Worm (Caenorhabditis elegans) whole organism, late embryonic: ENCODE measurements around the gene aqp-2.

Experiments used
- C38D4.7 ChIP-seq: fragments of 200-800 bp; sonication (Bioruptor generic); optimal IDR thresholded peaks from 2 replicates; lab custom pipeline; 2018; ENCODE audit warnings: mild to moderate bottlenecking, missing genetic modification characterization, moderate library complexity, missing compliant biosample characterization
- F13H6.1 ChIP-seq: sonication (generic microtip); optimal IDR thresholded peaks from 2 replicates; lab custom pipeline; 2016; ENCODE audit warnings: missing genetic modification characterization, missing compliant biosample characterization
- K02D7.2 ChIP-seq: sonication (generic microtip); optimal IDR thresholded peaks from 2 replicates; lab custom pipeline; 2017; ENCODE audit warnings: mild to moderate bottlenecking, missing genetic modification characterization, missing compliant biosample characterization
- T23F11.4 ChIP-seq: fragments of 200-800 bp; sonication (Bioruptor generic); optimal IDR thresholded peaks from 2 replicates; lab custom pipeline; 2018; ENCODE audit warnings: mild to moderate bottlenecking, missing genetic modification characterization, missing compliant biosample characterization
- Y22D7AL.16 ChIP-seq: sonication (generic microtip); optimal IDR thresholded peaks from 2 replicates; lab custom pipeline; 2016; ENCODE audit warnings: missing genetic modification characterization, missing compliant biosample characterization
- ceh-14 ChIP-seq: sonication (generic microtip); optimal IDR thresholded peaks from 2 replicates; lab custom pipeline; 2016; ENCODE audit warnings: missing genotype, missing genetic modification characterization, missing compliant biosample characterization
- ceh-22 ChIP-seq: sonication (generic microtip); optimal IDR thresholded peaks from 2 replicates; lab custom pipeline; 2017; ENCODE audit warnings: missing biosample characterization, missing genetic modification characterization
- ceh-31 ChIP-seq: sonication (generic microtip); optimal IDR thresholded peaks from 2 replicates; lab custom pipeline; 2016; ENCODE audit warnings: missing genetic modification characterization, missing compliant biosample characterization
- ceh-34 ChIP-seq: sonication (generic microtip); optimal IDR thresholded peaks from 2 replicates; lab custom pipeline; 2016; ENCODE audit warnings: mild to moderate bottlenecking, missing genetic modification characterization, missing compliant biosample characterization
- ceh-48 ChIP-seq: sonication (generic microtip); optimal IDR thresholded peaks from 2 replicates; lab custom pipeline; 2016; ENCODE audit warnings: missing genetic modification characterization, inconsistent platforms, missing compliant biosample characterization
- ceh-6 ChIP-seq: fragments of 200-800 bp; sonication (Bioruptor generic); optimal IDR thresholded peaks from 2 replicates; lab custom pipeline; 2018; ENCODE audit warnings: mild to moderate bottlenecking, missing genetic modification characterization, missing compliant biosample characterization
- ceh-9 ChIP-seq: sonication (generic microtip); optimal IDR thresholded peaks from 2 replicates; lab custom pipeline; 2016; ENCODE audit warnings: mild to moderate bottlenecking, missing genetic modification characterization, inconsistent platforms, missing compliant biosample characterization
- che-1 ChIP-seq: sonication (generic microtip); optimal IDR thresholded peaks from 2 replicates; lab custom pipeline; 2016; ENCODE audit warnings: mild to moderate bottlenecking, missing genetic modification characterization, missing compliant biosample characterization
- dmd-4 ChIP-seq: sonication (generic microtip); optimal IDR thresholded peaks from 2 replicates; lab custom pipeline; 2016; ENCODE audit warnings: borderline replicate concordance, missing genetic modification characterization, missing compliant biosample characterization
- dve-1 ChIP-seq: sonication (generic microtip); optimal IDR thresholded peaks from 2 replicates; lab custom pipeline; 2017; ENCODE audit warnings: antibody characterized with exemption, mild to moderate bottlenecking, missing genetic modification characterization, missing compliant biosample characterization
- elt-2 ChIP-seq: sonication (generic microtip); optimal IDR thresholded peaks from 2 replicates; lab custom pipeline; 2016; ENCODE audit warnings: missing genetic modification reagents, missing genetic modification characterization, missing compliant biosample characterization
- elt-4 ChIP-seq: sonication (generic microtip); optimal IDR thresholded peaks from 2 replicates; lab custom pipeline; 2016; ENCODE audit warnings: missing genetic modification characterization, missing compliant biosample characterization
- ets-4 ChIP-seq: sonication (generic microtip); optimal IDR thresholded peaks from 2 replicates; lab custom pipeline; 2016; ENCODE audit warnings: missing genetic modification characterization, missing compliant biosample characterization
- eyg-1 ChIP-seq: sonication (generic microtip); optimal IDR thresholded peaks from 2 replicates; lab custom pipeline; 2016; ENCODE audit warnings: missing genotype, missing genetic modification characterization, missing compliant biosample characterization
- fax-1 ChIP-seq: sonication (generic microtip); optimal IDR thresholded peaks from 2 replicates; lab custom pipeline; 2016; ENCODE audit warnings: missing genotype, missing genetic modification characterization, missing compliant biosample characterization
- gmeb-2 ChIP-seq: sonication (generic microtip); optimal IDR thresholded peaks from 2 replicates; lab custom pipeline; 2016; ENCODE audit warnings: missing genetic modification characterization, inconsistent platforms, missing compliant biosample characterization
- hlh-13 ChIP-seq: fragments of 200-800 bp; sonication (Bioruptor generic); optimal IDR thresholded peaks from 2 replicates; lab custom pipeline; 2018; ENCODE audit warnings: mild to moderate bottlenecking, missing genetic modification characterization, missing compliant biosample characterization
- hlh-15 ChIP-seq: sonication (generic microtip); optimal IDR thresholded peaks from 2 replicates; lab custom pipeline; 2016; ENCODE audit warnings: missing genetic modification characterization, missing compliant biosample characterization
- lim-6 ChIP-seq: sonication (generic microtip); optimal IDR thresholded peaks from 2 replicates; lab custom pipeline; 2016; ENCODE audit warnings: missing genetic modification characterization, missing compliant biosample characterization
- lin-11 ChIP-seq: fragments of 200-800 bp; sonication (Bioruptor generic); optimal IDR thresholded peaks from 2 replicates; lab custom pipeline; 2018; ENCODE audit warnings: mild to moderate bottlenecking, missing genetic modification characterization, missing compliant biosample characterization
- mec-3 ChIP-seq: sonication (generic microtip); optimal IDR thresholded peaks from 2 replicates; lab custom pipeline; 2016; ENCODE audit warnings: borderline replicate concordance, missing genetic modification characterization, missing compliant biosample characterization
- nfya-1 ChIP-seq: sonication (generic microtip); optimal IDR thresholded peaks from 2 replicates; lab custom pipeline; 2017; ENCODE audit warnings: missing genetic modification characterization, mild to moderate bottlenecking, missing compliant biosample characterization, antibody characterized with exemption, moderate library complexity
- nhr-232 ChIP-seq: sonication (generic microtip); optimal IDR thresholded peaks from 2 replicates; lab custom pipeline; 2016; ENCODE audit warnings: missing genetic modification characterization, missing compliant biosample characterization
- odd-2 ChIP-seq: sonication (generic microtip); optimal IDR thresholded peaks from 2 replicates; lab custom pipeline; 2017; ENCODE audit warnings: antibody characterized with exemption, mild to moderate bottlenecking, missing genetic modification characterization, missing compliant biosample characterization
- pha-2 ChIP-seq: sonication (generic microtip); optimal IDR thresholded peaks from 2 replicates; lab custom pipeline; 2017; ENCODE audit warnings: mild to moderate bottlenecking, missing genetic modification characterization, missing compliant biosample characterization
- pros-1 ChIP-seq: fragments of 150-350 bp; optimal IDR thresholded peaks from 2 replicates; lab custom pipeline; 2014; ENCODE audit warnings: missing biosample characterization, missing genetic modification reagents, missing genetic modification characterization
- ref-2 ChIP-seq: sonication (generic microtip); optimal IDR thresholded peaks from 2 replicates; lab custom pipeline; 2016; ENCODE audit warnings: missing genetic modification characterization, missing compliant biosample characterization
- tbx-2 ChIP-seq: sonication (generic microtip); optimal IDR thresholded peaks from 2 replicates; lab custom pipeline; 2016; ENCODE audit warnings: missing genetic modification characterization, missing compliant biosample characterization
- ttx-3 ChIP-seq: sonication (generic microtip); optimal IDR thresholded peaks from 2 replicates; lab custom pipeline; 2016; ENCODE audit warnings: missing genetic modification reagents, missing genetic modification characterization, missing compliant biosample characterization
- unc-3 ChIP-seq, 2 experiments: fragments of 200-800 bp in 1 of 2; sonication (Bioruptor generic) in 1 of 2; sonication (generic microtip) in 1 of 2; conservative IDR thresholded peaks in 1 of 2; optimal IDR thresholded peaks in 1 of 2; 2 replicates each; pipeline versions ENCODE4 v1.3.6 to Lab custom; 2016 to 2022; ENCODE audit warnings: missing compliant biosample characterization in 2 of 2, missing genetic modification characterization in 2 of 2, missing genetic modification reagents in 1 of 2
- unc-86 ChIP-seq: sonication (generic microtip); optimal IDR thresholded peaks from 2 replicates; lab custom pipeline; 2016; ENCODE audit warnings: missing genetic modification characterization, missing compliant biosample characterization
- zip-5 ChIP-seq: sonication (generic microtip); optimal IDR thresholded peaks from 2 replicates; lab custom pipeline; 2016; ENCODE audit warnings: missing genetic modification characterization, missing compliant biosample characterization
- ztf-16 ChIP-seq: sonication (generic microtip); optimal IDR thresholded peaks from 2 replicates; lab custom pipeline; 2017; ENCODE audit warnings: missing genetic modification characterization, missing compliant biosample characterization

aqp-2 gene

DNA sequence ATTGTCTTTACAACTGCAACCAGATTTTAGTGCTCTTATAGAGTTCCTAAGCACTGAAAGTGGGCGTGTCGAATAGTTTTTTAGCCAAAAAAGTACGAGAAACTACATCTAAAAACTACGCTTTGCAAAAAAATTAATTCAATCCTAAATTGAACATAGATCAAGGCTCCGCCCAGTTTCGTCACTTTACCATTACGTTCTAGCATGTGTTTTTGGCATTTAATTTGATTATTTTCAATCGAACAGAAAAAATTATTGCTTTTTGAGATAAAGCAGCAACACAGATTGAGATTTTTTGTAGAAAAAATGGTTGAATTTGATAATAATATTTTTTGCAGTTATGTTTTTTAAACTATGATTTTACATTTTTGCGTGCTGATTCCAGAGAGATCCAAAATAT is 7.6 kb downstream of the aqp-2 start, which contains the start of gene nlp-82:
Gene nlp-82 (minus strand): TSS at position 101 of the 400 bp plus-strand sequence.
- TF ChIP-seq fax-1 (tag; lab: Kevin White, UChicago) (no peak), ceh-9 (tag; lab: Kevin White, UChicago) (no peak), ceh-22 (no peak), nfya-1 (tag; lab: Kevin White, UChicago) (no peak), ttx-3 (no peak), C38D4.7 (GFP tag; lab: Kevin White, UChicago) (no peak), T23F11.4 (GFP tag; lab: Kevin White, UChicago) (no peak), che-1 (tag; lab: Kevin White, UChicago) (no peak)

DNA sequence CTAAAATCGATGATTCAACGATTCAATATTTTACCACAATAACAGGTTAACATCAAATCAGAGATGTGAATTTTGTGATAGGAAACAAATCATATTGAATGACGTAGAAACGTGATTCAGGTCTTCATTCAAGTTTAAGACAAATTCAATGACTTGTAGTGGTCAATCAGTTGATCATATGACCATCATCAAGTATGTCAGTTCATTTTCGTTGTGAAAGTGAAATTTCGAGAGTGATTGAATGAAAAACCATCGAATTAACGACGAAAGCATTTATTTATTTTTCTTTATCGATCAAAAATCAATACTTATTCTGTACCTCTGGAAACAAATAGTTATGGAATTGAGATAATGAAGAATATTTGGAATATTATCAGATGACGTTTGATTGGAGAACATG is 10.3 kb downstream of the aqp-2 start:
- TF ChIP-seq elt-4 (tag; lab: Kevin White, UChicago) = no peak
- TF ChIP-seq eyg-1 (tag; lab: Kevin White, UChicago) = no peak
- TF ChIP-seq ceh-31 (tag; lab: Kevin White, UChicago) = no peak
- TF ChIP-seq odd-2 (tag; lab: Kevin White, UChicago) = no peak
- no peak for TF ChIP-seq F13H6.1 (tag; lab: Kevin White, UChicago)
- no peak for TF ChIP-seq Y22D7AL.16 (tag; lab: Kevin White, UChicago)
- no peak for TF ChIP-seq che-1 (tag; lab: Kevin White, UChicago)
- TF ChIP-seq elt-2 = no peak
- no peak for TF ChIP-seq ref-2 (tag; lab: Kevin White, UChicago)
- TF ChIP-seq nfya-1 (tag; lab: Kevin White, UChicago) = no peak
- TF ChIP-seq unc-86 (tag; lab: Kevin White, UChicago) = no peak
- no peak for TF ChIP-seq hlh-15 (tag; lab: Kevin White, UChicago)
- TF ChIP-seq lim-6 (tag; lab: Kevin White, UChicago) = no peak
- no peak for TF ChIP-seq T23F11.4 (GFP tag; lab: Kevin White, UChicago)
- no peak for TF ChIP-seq nhr-232 (tag; lab: Kevin White, UChicago)
- TF ChIP-seq lin-11 (tag; lab: Kevin White, UChicago) = no peak
- no peak for TF ChIP-seq ceh-6 (GFP tag; lab: Kevin White, UChicago)
- no peak for TF ChIP-seq mec-3 (tag; lab: Kevin White, UChicago)
- no peak for TF ChIP-seq fax-1 (tag; lab: Kevin White, UChicago)
- TF ChIP-seq ceh-14 (tag; lab: Kevin White, UChicago) = no peak

DNA sequence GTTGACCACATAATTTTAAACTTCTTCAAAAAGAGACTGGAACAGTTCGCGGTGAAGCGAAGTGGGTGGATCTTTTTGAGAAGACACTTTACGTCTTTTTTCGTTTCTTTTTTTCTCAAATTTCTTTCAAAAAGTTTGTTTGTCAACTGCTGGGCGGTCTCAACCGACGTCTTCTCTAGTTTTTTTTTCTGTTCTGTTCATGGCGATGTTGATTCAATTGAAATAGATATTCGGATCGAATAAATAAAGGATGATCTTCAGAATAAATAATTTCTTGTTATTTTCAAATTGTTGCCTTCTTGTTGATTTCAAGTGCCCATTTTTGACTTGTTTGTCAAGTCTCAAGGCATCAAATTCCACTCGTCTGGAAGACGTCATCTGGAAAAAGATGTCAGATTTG is 11.4 kb downstream of the aqp-2 start, which contains the start of gene T26C5.4:
Gene T26C5.4 (minus strand): TSS at position 101 of the 400 bp plus-strand sequence.
- TF ChIP-seq nhr-232 (tag; lab: Kevin White, UChicago) (no peak), lim-6 (tag; lab: Kevin White, UChicago) (no peak), dmd-4 (tag; lab: Kevin White, UChicago) (no peak), zip-5 (tag; lab: Kevin White, UChicago) (no peak), hlh-13 (no peak), gmeb-2 (tag; lab: Kevin White, UChicago) (no peak), ceh-48 (tag; lab: Kevin White, UChicago) (no peak), tbx-2 (tag; lab: Kevin White, UChicago) (no peak), ceh-34 (tag; lab: Kevin White, UChicago) (no peak), pros-1 (tag; lab: Kevin White, UChicago) (no peak), unc-3 (GFP tag; conservative IDR thresholded peaks at IDR 0.05; lab: Robert Waterston, UW) (no peak), unc-3 (tag; optimal IDR thresholded peaks at IDR 0.05; lab: Kevin White, UChicago) (no peak), dve-1 (tag; lab: Kevin White, UChicago) (no peak), ceh-14 (tag; lab: Kevin White, UChicago) (no peak), pha-2 (tag; lab: Kevin White, UChicago) (no peak), ztf-16 (tag; lab: Kevin White, UChicago) (no peak), K02D7.2 (no peak), ceh-6 (GFP tag; lab: Kevin White, UChicago) (no peak), ets-4 (tag; lab: Kevin White, UChicago) (no peak), ttx-3 (no peak), nfya-1 (tag; lab: Kevin White, UChicago) (no peak)
